Worm (Caenorhabditis elegans) whole organism, early embryonic: Measurements from ENCODE around the gene mvb-12.

Experiments used
- B0310.2 ChIP-seq: sonication (generic microtip); optimal IDR thresholded peaks from 2 replicates; lab custom pipeline; 2016; ENCODE audit warnings: mild to moderate bottlenecking, missing genetic modification characterization, missing compliant biosample characterization
- F13C5.2 ChIP-seq: sonication (generic microtip); optimal IDR thresholded peaks from 2 replicates; lab custom pipeline; 2017; ENCODE audit warnings: mild to moderate bottlenecking, missing genetic modification characterization, inconsistent platforms, missing compliant biosample characterization
- aly-1 ChIP-seq: sonication (generic microtip); optimal IDR thresholded peaks from 2 replicates; lab custom pipeline; 2016; ENCODE audit warnings: missing genetic modification characterization, missing compliant biosample characterization
- ama-1 ChIP-seq: fragments of 150-350 bp; optimal IDR thresholded peaks from 2 replicates; lab custom pipeline; 2014
- ceh-13 ChIP-seq: fragments of 200-800 bp; sonication (Bioruptor generic); optimal IDR thresholded peaks from 2 replicates; lab custom pipeline; 2018; ENCODE audit warnings: mild to moderate bottlenecking, missing genetic modification characterization, missing compliant biosample characterization
- ceh-36 ChIP-seq: sonication (generic microtip); optimal IDR thresholded peaks from 2 replicates; lab custom pipeline; 2016; ENCODE audit warnings: missing genetic modification characterization, inconsistent platforms, missing compliant biosample characterization
- ets-7 ChIP-seq: sonication (generic microtip); optimal IDR thresholded peaks from 2 replicates; lab custom pipeline; 2016; ENCODE audit warnings: missing genotype, missing genetic modification characterization, missing compliant biosample characterization
- flt-1 ChIP-seq: fragments of 200-800 bp; sonication (Bioruptor generic); IDR thresholded peaks from 2 replicates; pipeline ENCODE4 v1.3.6; 2022; ENCODE audit warnings: missing genetic modification characterization, missing compliant biosample characterization
- hmbx-1 ChIP-seq: sonication (generic microtip); optimal IDR thresholded peaks from 2 replicates; lab custom pipeline; 2016; ENCODE audit warnings: mild to moderate bottlenecking, missing genetic modification characterization, missing compliant biosample characterization
- hmg-4 ChIP-seq: fragments of 200-800 bp; sonication (Bioruptor generic); optimal IDR thresholded peaks from 2 replicates; lab custom pipeline; 2018; ENCODE audit warnings: mild to moderate bottlenecking, missing genetic modification characterization, missing compliant biosample characterization
- hnd-1 ChIP-seq: sonication (generic microtip); optimal IDR thresholded peaks from 2 replicates; lab custom pipeline; 2016; ENCODE audit warnings: missing genetic modification characterization, missing compliant biosample characterization
- pes-1 ChIP-seq: fragments of 200-800 bp; sonication (Bioruptor generic); IDR thresholded peaks from 2 replicates; pipeline ENCODE4 v1.3.6; 2022; ENCODE audit warnings: missing genetic modification reagents, missing genetic modification characterization, missing compliant biosample characterization
- scrt-1 ChIP-seq: fragments of 200-800 bp; sonication (Bioruptor generic); IDR thresholded peaks from 2 replicates; pipeline ENCODE4 v1.3.6; 2022; ENCODE audit warnings: missing genetic modification characterization, missing compliant biosample characterization
- sea-1 ChIP-seq: fragments of 200-800 bp; sonication (Bioruptor generic); conservative IDR thresholded peaks from 2 replicates; pipeline ENCODE4 v1.3.6; 2022; ENCODE audit warnings: missing genetic modification characterization, missing compliant biosample characterization
- tbx-11 ChIP-seq: fragments of 200-800 bp; sonication (Bioruptor generic); IDR thresholded peaks from 2 replicates; pipeline ENCODE4 v1.3.6; 2022; ENCODE audit warnings: missing genetic modification characterization, missing compliant biosample characterization
- tbx-37 ChIP-seq: fragments of 200-800 bp; sonication (Bioruptor generic); conservative IDR thresholded peaks from 2 replicates; pipeline ENCODE4 v1.3.6; 2022; ENCODE audit warnings: missing genetic modification reagents, missing genetic modification characterization, missing compliant biosample characterization
- tra-4 ChIP-seq: sonication (generic microtip); optimal IDR thresholded peaks from 2 replicates; lab custom pipeline; 2017; ENCODE audit warnings: missing genetic modification characterization, missing compliant biosample characterization

Gene mvb-12

ce11 chrIV:7870451-7870850 lies 40.1 kb downstream of the mvb-12 start, which contains the start of gene T06C10.3:
T06C10.3 (plus strand) TSS chrIV:7870751.
- no peak for TF ChIP-seq pes-1

ce11 chrIV:7877255-7877654 lies 46.9 kb downstream of the mvb-12 start:
- TF ChIP-seq tra-4 (tag; lab: Kevin White, UChicago), result no peak
- no peak for TF ChIP-seq ceh-36 (tag; lab: Kevin White, UChicago)
- TF ChIP-seq ceh-13 (GFP tag; lab: Kevin White, UChicago), result no peak
- no peak for TF ChIP-seq hmg-4 (GFP tag; lab: Kevin White, UChicago)
- no peak for TF ChIP-seq flt-1 (GFP tag; lab: Robert Waterston, UW)
- no peak for TF ChIP-seq hnd-1 (tag; lab: Kevin White, UChicago)
- TF ChIP-seq hmbx-1, result no peak
- TF ChIP-seq sea-1 (GFP tag; lab: Robert Waterston, UW), result no peak
- TF ChIP-seq B0310.2, result no peak
- no peak for TF ChIP-seq ama-1 (lab: Kevin White, UChicago)
- no peak for TF ChIP-seq scrt-1
- TF ChIP-seq F13C5.2 (tag; lab: Kevin White, UChicago), result no peak

- TF ChIP-seq ama-1 (lab: Kevin White, UChicago) (no peak), hmbx-1 (no peak), ceh-13 (GFP tag; lab: Kevin White, UChicago) (no peak), pes-1 (no peak), flt-1 (GFP tag; lab: Robert Waterston, UW) (no peak), ets-7 (tag; lab: Kevin White, UChicago) (no peak), aly-1 (no peak), scrt-1 (no peak), hmg-4 (GFP tag; lab: Kevin White, UChicago) (no peak), sea-1 (GFP tag; lab: Robert Waterston, UW) (no peak), tbx-37 (GFP tag; lab: Robert Waterston, UW) (no peak), F13C5.2 (tag; lab: Kevin White, UChicago) (no peak), B0310.2 (no peak), ceh-36 (tag; lab: Kevin White, UChicago) (no peak)
Observed at ce11 chrIV:7877781-7878180, 47.5 kb downstream of the mvb-12 start, which contains the start of gene kin-26. kin-26 (minus strand) TSS chrIV:7877881.

- TF ChIP-seq B0310.2 (no peak), tbx-11 (no peak), F13C5.2 (tag; lab: Kevin White, UChicago) (no peak)
Observed at ce11 chrIV:7879017-7879416, 48.7 kb downstream of the mvb-12 start, which contains the start of gene srt-73. srt-73 (plus strand) TSS chrIV:7879317.

- no peak for TF ChIP-seq sea-1 (GFP tag; lab: Robert Waterston, UW)
- no peak for TF ChIP-seq ceh-36 (tag; lab: Kevin White, UChicago)
- no peak for TF ChIP-seq F13C5.2 (tag; lab: Kevin White, UChicago)
- TF ChIP-seq ceh-13 (GFP tag; lab: Kevin White, UChicago), result no peak
- TF ChIP-seq scrt-1, result no peak
- no peak for TF ChIP-seq tbx-11
- TF ChIP-seq tbx-37 (GFP tag; lab: Robert Waterston, UW), result no peak
- no peak for TF ChIP-seq flt-1 (GFP tag; lab: Robert Waterston, UW)
- TF ChIP-seq B0310.2, result no peak
- TF ChIP-seq ets-7 (tag; lab: Kevin White, UChicago), result no peak
- no peak for TF ChIP-seq hmbx-1
- no peak for TF ChIP-seq tra-4 (tag; lab: Kevin White, UChicago)
- TF ChIP-seq aly-1, result no peak
- no peak for TF ChIP-seq ama-1 (lab: Kevin White, UChicago)
Observed at ce11 chrIV:7881166-7881565, 50.8 kb downstream of the mvb-12 start.

ce11 chrIV:7881726-7882125 lies 51.4 kb downstream of the mvb-12 start, which contains the start of gene atic-1:
atic-1 (plus strand) TSS chrIV:7882026.
- TF ChIP-seq tbx-37 (GFP tag; lab: Robert Waterston, UW) (no peak), flt-1 (GFP tag; lab: Robert Waterston, UW) (no peak), tra-4 (tag; lab: Kevin White, UChicago) (no peak), pes-1 (no peak), hmg-4 (GFP tag; lab: Kevin White, UChicago) (no peak), aly-1 (no peak), hnd-1 (tag; lab: Kevin White, UChicago) (no peak), ceh-36 (tag; lab: Kevin White, UChicago) (no peak), tbx-11 (no peak), ama-1 (lab: Kevin White, UChicago) (no peak), B0310.2 (no peak)
